Worm (Caenorhabditis elegans) whole organism, L3 larva: Measurements from ENCODE around the gene gln-5.

Experiments used
- R02D3.7 ChIP-seq: fragments of 150-350 bp; optimal IDR thresholded peaks from 2 replicates; lab custom pipeline; 2014; ENCODE audit warnings: missing biosample characterization, missing genetic modification characterization
- aly-2 ChIP-seq: fragments of 150-350 bp; optimal IDR thresholded peaks from 2 replicates; lab custom pipeline; 2014; ENCODE audit warnings: missing biosample characterization, missing genetic modification characterization
- ama-1 ChIP-seq: fragments of 150-350 bp; optimal IDR thresholded peaks from 2 replicates; lab custom pipeline; 2018
- ceh-82 ChIP-seq: fragments of 150-350 bp; optimal IDR thresholded peaks from 2 replicates; lab custom pipeline; 2014; ENCODE audit warnings: missing biosample characterization, missing genetic modification characterization
- daf-12 ChIP-seq: fragments of 150-350 bp; optimal IDR thresholded peaks from 2 replicates; lab custom pipeline; 2014; ENCODE audit warnings: missing biosample characterization, missing genetic modification reagents, missing genetic modification characterization
- egl-5 ChIP-seq: fragments of 150-350 bp; optimal IDR thresholded peaks from 2 replicates; lab custom pipeline; 2017; ENCODE audit warnings: missing biosample characterization, missing genetic modification reagents, missing genetic modification characterization, inconsistent platforms
- elt-1 ChIP-seq: fragments of 150-350 bp; optimal IDR thresholded peaks from 2 replicates; lab custom pipeline; 2014; ENCODE audit warnings: missing biosample characterization, missing genetic modification characterization
- elt-2 ChIP-seq: sonication (generic microtip); optimal IDR thresholded peaks from 2 replicates; lab custom pipeline; 2016; ENCODE audit warnings: missing genetic modification reagents, mild to moderate bottlenecking, missing genetic modification characterization, missing compliant biosample characterization
- eor-1 ChIP-seq, 2 experiments: fragments of 150-350 bp; optimal IDR thresholded peaks; 2 replicates each; lab custom pipeline; 2014 to 2018; ENCODE audit warnings: missing biosample characterization in 2 of 2, missing genetic modification characterization in 2 of 2
- fkh-10 ChIP-seq: sonication (generic microtip); optimal IDR thresholded peaks from 2 replicates; lab custom pipeline; 2017; ENCODE audit warnings: missing biosample characterization, missing genetic modification reagents, missing genetic modification characterization
- fkh-2 ChIP-seq: fragments of 150-350 bp; optimal IDR thresholded peaks from 2 replicates; lab custom pipeline; 2014; ENCODE audit warnings: missing biosample characterization, missing genetic modification reagents, missing genetic modification characterization
- fos-1 ChIP-seq: fragments of 150-350 bp; optimal IDR thresholded peaks from 2 replicates; lab custom pipeline; 2014; ENCODE audit warnings: missing biosample characterization, missing genetic modification characterization
- hmg-11 ChIP-seq: sonication (generic microtip); optimal IDR thresholded peaks from 2 replicates; lab custom pipeline; 2016; ENCODE audit warnings: missing genetic modification characterization, missing compliant biosample characterization
- jun-1 ChIP-seq: fragments of 150-350 bp; optimal IDR thresholded peaks from 2 replicates; lab custom pipeline; 2014; ENCODE audit warnings: missing biosample characterization, missing genetic modification reagents, missing genetic modification characterization
- lin-39 ChIP-seq: fragments of 150-350 bp; optimal IDR thresholded peaks from 2 replicates; lab custom pipeline; 2018; ENCODE audit warnings: missing biosample characterization, missing genetic modification reagents, missing genetic modification characterization
- lsy-12 ChIP-seq: sonication (generic microtip); optimal IDR thresholded peaks from 2 replicates; lab custom pipeline; 2016; ENCODE audit warnings: mild to moderate bottlenecking, missing genetic modification characterization, missing compliant biosample characterization
- mdl-1 ChIP-seq: fragments of 150-350 bp; optimal IDR thresholded peaks from 2 replicates; lab custom pipeline; 2014; ENCODE audit warnings: missing biosample characterization, missing genetic modification characterization
- mml-1 ChIP-seq: fragments of 150-350 bp; sonication (generic microtip); optimal IDR thresholded peaks from 3 replicates; lab custom pipeline; 2014; ENCODE audit warnings: missing biosample characterization, missing genetic modification characterization
- nfya-1 ChIP-seq: sonication (generic microtip); optimal IDR thresholded peaks from 2 replicates; lab custom pipeline; 2017; ENCODE audit warnings: missing genetic modification characterization, mild to moderate bottlenecking, missing compliant biosample characterization, antibody characterized with exemption, moderate library complexity; ENCODE audit not compliant: insufficient read depth
- nhr-12 ChIP-seq: fragments of 150-350 bp; optimal IDR thresholded peaks from 2 replicates; lab custom pipeline; 2014; ENCODE audit warnings: missing biosample characterization, missing genetic modification characterization
- nhr-23 ChIP-seq: fragments of 150-350 bp; optimal IDR thresholded peaks from 2 replicates; lab custom pipeline; 2014; ENCODE audit warnings: missing biosample characterization, missing genetic modification reagents, missing genetic modification characterization
- nhr-25 ChIP-seq: sonication (generic microtip); optimal IDR thresholded peaks from 2 replicates; lab custom pipeline; 2017; ENCODE audit warnings: missing biosample characterization, missing genetic modification characterization
- nhr-28 ChIP-seq: fragments of 150-350 bp; optimal IDR thresholded peaks from 2 replicates; lab custom pipeline; 2014; ENCODE audit warnings: missing biosample characterization, missing genetic modification characterization
- nhr-67 ChIP-seq: fragments of 150-350 bp; optimal IDR thresholded peaks from 2 replicates; lab custom pipeline; 2014; ENCODE audit warnings: missing biosample characterization, missing genetic modification characterization
- nhr-76 ChIP-seq: fragments of 150-350 bp; sonication (generic microtip); optimal IDR thresholded peaks from 5 replicates; lab custom pipeline; 2014; ENCODE audit warnings: missing biosample characterization, missing genetic modification characterization
- nhr-77 ChIP-seq: fragments of 150-350 bp; optimal IDR thresholded peaks from 2 replicates; lab custom pipeline; 2014; ENCODE audit warnings: missing biosample characterization, missing genetic modification characterization
- pha-4 ChIP-seq: fragments of 150-350 bp; optimal IDR thresholded peaks from 2 replicates; lab custom pipeline; 2014; ENCODE audit warnings: missing biosample characterization, missing genetic modification reagents, missing genetic modification characterization
- pqm-1 ChIP-seq: fragments of 150-350 bp; optimal IDR thresholded peaks from 2 replicates; lab custom pipeline; 2017; ENCODE audit warnings: missing biosample characterization, missing genetic modification characterization, inconsistent platforms
- sea-2 ChIP-seq: fragments of 150-350 bp; sonication (generic microtip); optimal IDR thresholded peaks from 4 replicates; lab custom pipeline; 2014; ENCODE audit warnings: missing biosample characterization, missing genetic modification reagents, missing genetic modification characterization
- skn-1 ChIP-seq: fragments of 150-350 bp; optimal IDR thresholded peaks from 2 replicates; lab custom pipeline; 2014; ENCODE audit warnings: missing biosample characterization, missing genetic modification characterization
- unc-62 ChIP-seq: fragments of 150-350 bp; sonication (generic microtip); optimal IDR thresholded peaks from 4 replicates; lab custom pipeline; 2014; ENCODE audit warnings: missing biosample characterization, missing genetic modification reagents, missing genetic modification characterization
- zag-1 ChIP-seq: fragments of 150-350 bp; optimal IDR thresholded peaks from 2 replicates; lab custom pipeline; 2014; ENCODE audit warnings: missing biosample characterization, missing genetic modification characterization
- ztf-4 ChIP-seq: fragments of 150-350 bp; optimal IDR thresholded peaks from 2 replicates; lab custom pipeline; 2014; ENCODE audit warnings: missing biosample characterization, missing genetic modification characterization

The gln-5 gene

ce11 chrIV:17248538-17248937, 24.9 kb downstream of the gln-5 start:
- TF ChIP-seq fkh-2 (tag; lab: Kevin White, UChicago) (no peak), ama-1 (lab: Kevin White, UChicago) (no peak), elt-1 (no peak), nhr-23 (no peak), ztf-4 (tag; lab: Kevin White, UChicago) (no peak), mdl-1 (tag; lab: Kevin White, UChicago) (no peak)

- TF ChIP-seq ceh-82 (tag; lab: Kevin White, UChicago) (no peak), pqm-1 (tag; lab: Kevin White, UChicago) (no peak), hmg-11 (no peak), nhr-12 (tag; lab: Kevin White, UChicago) (no peak), nhr-67 (tag; lab: Kevin White, UChicago) (no peak), nhr-28 (tag; lab: Kevin White, UChicago) (no peak), unc-62 (GFP tag; lab: Kevin White, UChicago) (no peak), sea-2 (GFP tag; lab: Kevin White, UChicago) (no peak), nhr-25 (tag; lab: Kevin White, UChicago) (no peak), ama-1 (lab: Kevin White, UChicago) (no peak), nfya-1 (tag; lab: Kevin White, UChicago) (no peak), R02D3.7 (tag; lab: Kevin White, UChicago) (no peak), zag-1 (tag; lab: Kevin White, UChicago) (no peak), fos-1 (tag; lab: Kevin White, UChicago) (no peak)
These were observed 26.3 kb downstream of the gln-5 start for ce11 chrIV:17247184-17247583.

ce11 chrIV:17245200-17245599, 28.3 kb downstream of the gln-5 start, which contains the start of gene ZK550.2:
Gene ZK550.2, plus strand, starts transcription at chrIV:17245584.
- TF ChIP-seq elt-2 (peak; percentile 99), pha-4 (peak; percentile 36), egl-5 (tag; lab: Kevin White, UChicago) (no peak), skn-1 (tag; lab: Kevin White, UChicago) (peak; percentile 22), mml-1 (tag; lab: Kevin White, UChicago) (no peak), pqm-1 (tag; lab: Kevin White, UChicago) (peak; percentile 99), jun-1 (tag; lab: Kevin White, UChicago) (peak; percentile 94), daf-12 (tag; lab: Kevin White, UChicago) (no peak)

ce11 chrIV:17238951-17239350, 34.5 kb downstream of the gln-5 start:
- peak; percentile 61 for TF ChIP-seq fkh-10 (GFP tag; lab: Kevin White, UChicago)
- no peak for TF ChIP-seq fos-1 (tag; lab: Kevin White, UChicago)

- no peak for TF ChIP-seq nhr-76 (tag; lab: Kevin White, UChicago)
- no peak for TF ChIP-seq daf-12 (tag; lab: Kevin White, UChicago)
- TF ChIP-seq ztf-4 (tag; lab: Kevin White, UChicago) = no peak
- peak; percentile 41 for TF ChIP-seq fkh-10 (GFP tag; lab: Kevin White, UChicago)
- TF ChIP-seq, all 47 proteins: peak for 1
These were observed 36.4 kb downstream of the gln-5 start for ce11 chrIV:17237029-17237428.

ce11 chrIV:17233494-17233893, 40.0 kb downstream of the gln-5 start:
- TF ChIP-seq nhr-12 (tag; lab: Kevin White, UChicago) (no peak), nhr-23 (no peak), aly-2 (no peak), eor-1 (tag; optimal IDR thresholded peaks at IDR 0.05; lab: Kevin White, UChicago) (no peak), fkh-10 (GFP tag; lab: Kevin White, UChicago) (peak; percentile 87)

- no peak for TF ChIP-seq lsy-12
- TF ChIP-seq lin-39 (tag; lab: Kevin White, UChicago) = no peak
- TF ChIP-seq elt-1 = no peak
- TF ChIP-seq nhr-77 (tag; lab: Kevin White, UChicago) = no peak
- no peak for TF ChIP-seq sea-2 (GFP tag; lab: Kevin White, UChicago)
These were observed 40.6 kb downstream of the gln-5 start for ce11 chrIV:17232899-17233298.
